Fruit fly (Drosophila melanogaster) whole organism, embryonic: ENCODE data around the gene CG13898.

ENCODE experiments used
- CG12104 ChIP-seq: fragments of 200-800 bp; sonication (Bioruptor generic); optimal IDR thresholded peaks from 3 replicates; lab custom pipeline; 2016; ENCODE audit warnings: missing biosample characterization, missing genetic modification characterization
- CG4404 ChIP-seq: fragments of 200-800 bp; sonication (Bioruptor generic); IDR thresholded peaks from 2 replicates; pipeline ENCODE4 v1.3.6; 2022; ENCODE audit warnings: missing biosample characterization, missing genetic modification characterization
- CG8089 ChIP-seq: fragments of 200-800 bp; sonication (Bioruptor generic); optimal IDR thresholded peaks from 3 replicates; lab custom pipeline; 2016; ENCODE audit warnings: missing biosample characterization, missing genetic modification characterization
- TFAM ChIP-seq: fragments of 200-800 bp; sonication (Bioruptor generic); optimal IDR thresholded peaks from 2 replicates; lab custom pipeline; 2017; ENCODE audit warnings: missing biosample characterization, missing genetic modification characterization, inconsistent platforms
- fd3F ChIP-seq: fragments of 200-800 bp; sonication (Bioruptor generic); optimal IDR thresholded peaks from 2 replicates; lab custom pipeline; 2018; ENCODE audit warnings: missing biosample characterization, mild to moderate bottlenecking, missing genetic modification characterization, moderate library complexity
- pita ChIP-seq: fragments of 200-800 bp; sonication (Bioruptor generic); optimal IDR thresholded peaks from 2 replicates; lab custom pipeline; 2017; ENCODE audit warnings: missing biosample characterization, mild to moderate bottlenecking, missing genetic modification characterization
- usp ChIP-seq: fragments of >200 bp; optimal IDR thresholded peaks from 2 replicates; lab custom pipeline; 2017; ENCODE audit warnings: missing biosample characterization, missing genetic modification characterization

- no peak for TF ChIP-seq CG4404 (GFP tag; lab: Robert Waterston, UW)
- no peak for TF ChIP-seq fd3F (GFP tag; lab: Kevin White, UChicago)
- no peak for TF ChIP-seq CG8089 (GFP tag; lab: Kevin White, UChicago)
- TF ChIP-seq TFAM (GFP tag; lab: Kevin White, UChicago) = no peak
- TF ChIP-seq CG12104 (GFP tag; lab: Kevin White, UChicago) = no peak
- no peak for TF ChIP-seq pita
- no peak for TF ChIP-seq usp (GFP tag; lab: Kevin White, UChicago)
These were observed 11.7 kb upstream of the CG13898 start for dm6 chr3L:815234-816200.
